Fruit fly (Drosophila melanogaster) whole organism, embryonic: ENCODE results near the gene CG8301.

ENCODE experiments used
- Abd-B ChIP-seq: fragments of 200-800 bp; sonication (Bioruptor generic); optimal IDR thresholded peaks from 2 replicates; lab custom pipeline; 2018; ENCODE audit warnings: missing biosample characterization, mild to moderate bottlenecking, missing genetic modification characterization, moderate library complexity
- Atf-2 ChIP-seq: fragments of 200-800 bp; sonication (Bioruptor generic); optimal IDR thresholded peaks from 2 replicates; lab custom pipeline; 2016; ENCODE audit warnings: missing biosample characterization, missing genetic modification characterization
- Awh ChIP-seq: fragments of 200-800 bp; sonication (Bioruptor generic); IDR thresholded peaks from 2 replicates; pipeline ENCODE4, ENCODE4 v1.3.6; 2022; ENCODE audit warnings: missing biosample characterization, missing genetic modification characterization
- CG10274 ChIP-seq: fragments of 200-800 bp; sonication (Bioruptor generic); optimal IDR thresholded peaks from 3 replicates; lab custom pipeline; 2017; ENCODE audit warnings: missing biosample characterization, mild to moderate bottlenecking, missing genetic modification characterization
- CG10366 ChIP-seq: fragments of 200-800 bp; sonication (Bioruptor generic); IDR thresholded peaks from 2 replicates; pipeline ENCODE4 v1.3.6; 2022; ENCODE audit warnings: missing biosample characterization, missing genetic modification characterization
- CG11504 ChIP-seq: fragments of 200-800 bp; sonication (Bioruptor generic); optimal IDR thresholded peaks from 3 replicates; lab custom pipeline; 2019; ENCODE audit warnings: missing biosample characterization, mild to moderate bottlenecking, missing genetic modification characterization, moderate library complexity
- CG12236 ChIP-seq: fragments of 200-800 bp; sonication (Bioruptor generic); optimal IDR thresholded peaks from 2 replicates; lab custom pipeline; 2016; ENCODE audit warnings: missing biosample characterization, missing genetic modification characterization
- CG15073 ChIP-seq: fragments of 200-800 bp; sonication (Bioruptor generic); optimal IDR thresholded peaks from 2 replicates; lab custom pipeline; 2016; ENCODE audit warnings: missing biosample characterization, missing genetic modification characterization
- CG1529 ChIP-seq: fragments of 200-800 bp; sonication (Bioruptor generic); optimal IDR thresholded peaks from 3 replicates; lab custom pipeline; 2018; ENCODE audit warnings: missing biosample characterization, missing genetic modification characterization
- CG17359 ChIP-seq: fragments of 200-800 bp; sonication (Bioruptor generic); optimal IDR thresholded peaks from 3 replicates; lab custom pipeline; 2018; ENCODE audit warnings: missing biosample characterization, mild to moderate bottlenecking, missing genetic modification characterization, moderate library complexity
- CG17802 ChIP-seq: fragments of 200-800 bp; sonication (Bioruptor generic); optimal IDR thresholded peaks from 2 replicates; lab custom pipeline; 2018; ENCODE audit warnings: missing biosample characterization, mild to moderate bottlenecking, missing genetic modification characterization, moderate library complexity
- CG18619 ChIP-seq: fragments of 200-800 bp; sonication (Bioruptor generic); optimal IDR thresholded peaks from 3 replicates; lab custom pipeline; 2017; ENCODE audit warnings: missing biosample characterization, mild to moderate bottlenecking, missing genetic modification characterization
- CG2129 ChIP-seq: fragments of 200-800 bp; sonication (Bioruptor generic); IDR thresholded peaks from 2 replicates; pipeline ENCODE4 v1.3.6; 2022; ENCODE audit warnings: missing biosample characterization, missing genetic modification characterization; ENCODE audit not compliant: partially characterized antibody
- CG2199 ChIP-seq: fragments of 200-800 bp; sonication (Bioruptor generic); IDR thresholded peaks from 3 replicates; pipeline ENCODE4 v1.3.6; 2022; ENCODE audit warnings: missing biosample characterization, missing genetic modification characterization
- CG2678 ChIP-seq: fragments of 200-800 bp; sonication (Bioruptor generic); optimal IDR thresholded peaks from 3 replicates; lab custom pipeline; 2019; ENCODE audit warnings: missing biosample characterization, mild to moderate bottlenecking, missing genetic modification characterization, moderate library complexity
- CG3995 ChIP-seq: fragments of 200-800 bp; sonication (Bioruptor generic); optimal IDR thresholded peaks from 3 replicates; lab custom pipeline; 2016; ENCODE audit warnings: missing biosample characterization, missing genetic modification characterization
- CG4328 ChIP-seq: fragments of 200-800 bp; sonication (Bioruptor generic); optimal IDR thresholded peaks from 3 replicates; lab custom pipeline; 2017; ENCODE audit warnings: missing biosample characterization, missing genetic modification reagents, missing genetic modification characterization
- CG4854 ChIP-seq: fragments of 200-800 bp; sonication (Bioruptor generic); optimal IDR thresholded peaks from 2 replicates; lab custom pipeline; 2016; ENCODE audit warnings: missing biosample characterization, missing genetic modification characterization, inconsistent platforms
- CG5180 ChIP-seq: fragments of 200-800 bp; sonication (Bioruptor generic); optimal IDR thresholded peaks from 3 replicates; lab custom pipeline; 2017; ENCODE audit warnings: missing biosample characterization, missing genetic modification characterization, mild to moderate bottlenecking, moderate library complexity, missing genetic modification reagents
- CG6689 ChIP-seq: fragments of 200-800 bp; sonication (Bioruptor generic); IDR thresholded peaks from 2 replicates; pipeline ENCODE4 v1.3.6; 2022; ENCODE audit warnings: missing biosample characterization, missing genetic modification characterization
- CG6813 ChIP-seq: fragments of 200-800 bp; sonication (Bioruptor generic); optimal IDR thresholded peaks from 2 replicates; lab custom pipeline; 2017; ENCODE audit warnings: missing biosample characterization, missing genetic modification characterization, mild to moderate bottlenecking, moderate library complexity, missing genetic modification reagents
- CG7987 ChIP-seq: fragments of 200-800 bp; sonication (Bioruptor generic); optimal IDR thresholded peaks from 2 replicates; lab custom pipeline; 2018; ENCODE audit warnings: missing biosample characterization, mild to moderate bottlenecking, missing genetic modification characterization, moderate library complexity
- Ets97D ChIP-seq: fragments of 200-800 bp; sonication (Bioruptor generic); optimal IDR thresholded peaks from 3 replicates; lab custom pipeline; 2016; ENCODE audit warnings: missing biosample characterization, missing genetic modification characterization
- Optix ChIP-seq: fragments of 200-800 bp; sonication (Bioruptor generic); IDR thresholded peaks from 3 replicates; pipeline ENCODE4 v1.3.6; 2022; ENCODE audit warnings: missing biosample characterization, missing genetic modification characterization
- Sox100B ChIP-seq: fragments of 200-800 bp; sonication (Bioruptor generic); optimal IDR thresholded peaks from 3 replicates; lab custom pipeline; 2018; ENCODE audit warnings: missing biosample characterization, mild to moderate bottlenecking, missing genetic modification characterization
- TFAM ChIP-seq: fragments of 200-800 bp; sonication (Bioruptor generic); optimal IDR thresholded peaks from 2 replicates; lab custom pipeline; 2017; ENCODE audit warnings: missing biosample characterization, missing genetic modification characterization, inconsistent platforms
- ash1 ChIP-seq: fragments of 200-800 bp; sonication (Bioruptor generic); optimal IDR thresholded peaks from 2 replicates; lab custom pipeline; 2018; ENCODE audit warnings: missing biosample characterization, mild to moderate bottlenecking, missing genetic modification characterization
- bigmax ChIP-seq: fragments of 200-800 bp; sonication (Bioruptor generic); optimal IDR thresholded peaks from 2 replicates; lab custom pipeline; 2018; ENCODE audit warnings: missing biosample characterization, mild to moderate bottlenecking, missing genetic modification characterization
- bowl ChIP-seq: fragments of 200-800 bp; sonication (Bioruptor generic); IDR thresholded peaks from 2 replicates; pipeline ENCODE4 v1.3.6; 2022; ENCODE audit warnings: missing biosample characterization, missing genetic modification characterization
- cas ChIP-seq: fragments of 200-800 bp; sonication (Bioruptor generic); IDR thresholded peaks from 2 replicates; pipeline ENCODE4 v1.3.6; 2022; ENCODE audit warnings: missing biosample characterization, missing genetic modification characterization
- dmrt99B ChIP-seq: fragments of 200-800 bp; sonication (Bioruptor generic); optimal IDR thresholded peaks from 2 replicates; lab custom pipeline; 2018; ENCODE audit warnings: missing biosample characterization, mild to moderate bottlenecking, missing genetic modification characterization, moderate library complexity
- gsb-n ChIP-seq: fragments of 200-800 bp; sonication (Bioruptor generic); optimal IDR thresholded peaks from 3 replicates; lab custom pipeline; 2018; ENCODE audit warnings: missing biosample characterization, mild to moderate bottlenecking, missing genetic modification characterization
- hkb ChIP-seq, 2 experiments: fragments of 200-800 bp in 1 of 2; fragments of >200 bp in 1 of 2; sonication (Bioruptor generic) in 1 of 2; IDR thresholded peaks in 1 of 2; optimal IDR thresholded peaks in 1 of 2; 2 replicates each; pipeline versions ENCODE4 v1.3.6 to Lab custom; 2017 to 2022; ENCODE audit warnings: missing biosample characterization in 1 of 2, missing genetic modification characterization in 1 of 2
- insv ChIP-seq, 2 experiments: fragments of 200-800 bp; sonication (Bioruptor generic); optimal IDR thresholded peaks; 3 replicates each; lab custom pipeline; 2016 to 2018; ENCODE audit warnings: missing biosample characterization in 2 of 2, missing genetic modification characterization in 2 of 2
- kah ChIP-seq: fragments of 200-800 bp; sonication (Bioruptor generic); optimal IDR thresholded peaks from 2 replicates; lab custom pipeline; 2018; ENCODE audit warnings: missing biosample characterization, mild to moderate bottlenecking, missing genetic modification characterization
- knrl ChIP-seq: fragments of 200-800 bp; sonication (Bioruptor generic); IDR thresholded peaks from 3 replicates; pipeline ENCODE4 v1.3.6; 2022; ENCODE audit warnings: missing biosample characterization, missing genetic modification characterization; ENCODE audit not compliant: partially characterized antibody
- lov ChIP-seq, 2 experiments: fragments of 200-800 bp in 1 of 2; fragments of >200 bp in 1 of 2; sonication (Bioruptor generic) in 1 of 2; IDR thresholded peaks in 1 of 2; optimal IDR thresholded peaks in 1 of 2; 2 replicates in 1 of 2; 3 replicates in 1 of 2; pipeline versions ENCODE4 v1.3.6 to Lab custom; 2017 to 2022; ENCODE audit warnings: missing biosample characterization in 1 of 2, missing genetic modification characterization in 1 of 2
- luna ChIP-seq: fragments of 200-800 bp; sonication (Bioruptor generic); optimal IDR thresholded peaks from 2 replicates; lab custom pipeline; 2016; ENCODE audit warnings: missing biosample characterization, missing genetic modification characterization
- oc ChIP-seq: fragments of 200-800 bp; sonication (Bioruptor generic); optimal IDR thresholded peaks from 2 replicates; lab custom pipeline; 2018; ENCODE audit warnings: missing biosample characterization, mild to moderate bottlenecking, missing genetic modification characterization, moderate library complexity
- p53 ChIP-seq: fragments of 200-800 bp; sonication (Bioruptor generic); optimal IDR thresholded peaks from 2 replicates; lab custom pipeline; 2016; ENCODE audit warnings: missing biosample characterization, missing genetic modification characterization
- row ChIP-seq: fragments of 200-800 bp; sonication (Bioruptor generic); IDR thresholded peaks from 3 replicates; pipeline ENCODE4 v1.3.6; 2022; ENCODE audit warnings: missing biosample characterization, missing genetic modification characterization
- salm ChIP-seq: fragments of 200-800 bp; sonication (Bioruptor generic); optimal IDR thresholded peaks from 2 replicates; lab custom pipeline; 2018; ENCODE audit warnings: missing biosample characterization, mild to moderate bottlenecking, missing genetic modification characterization
- ssp ChIP-seq: fragments of 200-800 bp; sonication (Bioruptor generic); IDR thresholded peaks from 2 replicates; pipeline ENCODE4 v1.3.6; 2022; ENCODE audit warnings: missing biosample characterization, missing genetic modification characterization
- tll ChIP-seq, 2 experiments: fragments of 200-800 bp in 1 of 2; fragments of >200 bp in 1 of 2; sonication (Bioruptor generic) in 1 of 2; optimal IDR thresholded peaks; 2 replicates each; lab custom pipeline; 2017 to 2019; ENCODE audit warnings: missing biosample characterization in 2 of 2, missing genetic modification characterization in 2 of 2, mild to moderate bottlenecking in 1 of 2, moderate library complexity in 1 of 2
- tna ChIP-seq: fragments of 200-800 bp; sonication (Bioruptor generic); IDR thresholded peaks from 2 replicates; pipeline ENCODE4 v1.3.6; 2022; ENCODE audit warnings: missing biosample characterization, missing genetic modification characterization; ENCODE audit not compliant: partially characterized antibody
- unpg ChIP-seq: fragments of 200-800 bp; sonication (Bioruptor generic); optimal IDR thresholded peaks from 3 replicates; lab custom pipeline; 2018; ENCODE audit warnings: missing biosample characterization, mild to moderate bottlenecking, missing genetic modification characterization, moderate library complexity

Gene CG8301

DNA sequence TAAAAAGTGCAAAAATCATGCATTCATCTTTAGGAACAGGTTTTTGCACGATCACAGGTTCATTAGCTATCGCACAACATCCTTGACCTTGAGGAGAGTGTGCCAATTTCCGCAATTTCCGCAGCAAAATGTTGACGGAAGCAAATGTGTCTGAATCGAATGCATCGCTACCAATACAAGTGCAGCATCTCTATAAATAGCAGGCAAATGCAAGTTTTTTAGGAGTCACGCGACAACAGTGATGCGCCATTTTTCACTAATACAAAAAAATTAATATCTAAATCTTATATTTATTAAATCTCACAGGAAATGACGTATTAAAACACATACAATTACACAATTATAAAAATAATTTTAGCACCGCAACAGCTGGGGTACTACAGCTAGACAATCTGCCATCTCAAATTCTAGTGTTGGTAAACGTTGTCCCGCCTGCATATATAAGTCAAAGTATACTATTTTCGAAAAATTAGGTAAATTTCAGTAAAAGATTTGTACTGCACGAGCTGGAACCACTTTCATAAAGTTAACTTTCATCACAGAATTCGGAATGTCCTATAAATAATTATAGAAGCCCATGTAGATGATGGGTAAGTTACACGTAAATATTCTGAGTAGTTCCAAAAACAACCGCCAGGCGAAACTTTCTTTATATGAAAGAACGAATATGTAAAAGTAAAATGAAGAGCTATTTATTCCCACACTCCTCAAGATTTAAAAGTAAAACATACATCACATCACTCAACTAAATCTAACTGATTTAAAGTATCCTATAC, 7.1 kb upstream of the CG8301 start, which contains the start of gene CG9399 (continued):
- TF ChIP-seq CG12236 (GFP tag; lab: Kevin White, UChicago) = peak; percentile 83
- peak; percentile 85 for TF ChIP-seq CG4328 (GFP tag; lab: Kevin White, UChicago)
- peak; percentile 97 for TF ChIP-seq oc (tag; lab: Kevin White, UChicago)
- peak; percentile 80 for TF ChIP-seq CG5180
- peak; percentile 88 for TF ChIP-seq kah (GFP tag; lab: Kevin White, UChicago)
- peak; percentile 96 for TF ChIP-seq CG2678 (tag; lab: Kevin White, UChicago)
- peak; percentile 84 for TF ChIP-seq ash1 (GFP tag; lab: Kevin White, UChicago)
- peak; percentile 96 for TF ChIP-seq CG11504 (tag; lab: Kevin White, UChicago)
- peak; percentile 93 for TF ChIP-seq ssp (GFP tag; lab: Robert Waterston, UW)
- no peak for TF ChIP-seq hkb (optimal IDR thresholded peaks at IDR 0.05; lab: Kevin White, UChicago)
- TF ChIP-seq hkb (GFP tag; IDR thresholded peaks at IDR 0.05; lab: Robert Waterston, UW) = peak; percentile 98
- peak; percentile 97 for TF ChIP-seq dmrt99B (tag; lab: Kevin White, UChicago)
- TF ChIP-seq CG10366 (GFP tag; lab: Robert Waterston, UW) = peak; percentile 99
- TF ChIP-seq tna (GFP tag; lab: Robert Waterston, UW) = no peak
- peak; percentile 91 for TF ChIP-seq Atf-2 (GFP tag; lab: Kevin White, UChicago)
- peak; percentile 84 for TF ChIP-seq CG17802 (tag; lab: Kevin White, UChicago)
- TF ChIP-seq CG10274 (GFP tag; lab: Kevin White, UChicago) = peak; percentile 82
- TF ChIP-seq CG3995 = peak; percentile 74
- TF ChIP-seq lov (optimal IDR thresholded peaks at IDR 0.05; lab: Kevin White, UChicago) = no peak
- peak; percentile 98 for TF ChIP-seq lov (GFP tag; IDR thresholded peaks at IDR 0.05; lab: Robert Waterston, UW)
- peak; percentile 92 for TF ChIP-seq CG7987
- TF ChIP-seq TFAM (GFP tag; lab: Kevin White, UChicago) = peak; percentile 79
- peak; percentile 96 for TF ChIP-seq CG2199
- TF ChIP-seq CG17359 = peak; percentile 98
- TF ChIP-seq luna (GFP tag; lab: Kevin White, UChicago) = peak; percentile 77
- TF ChIP-seq cas (GFP tag; lab: Robert Waterston, UW) = peak; percentile 95
- peak; percentile 94 for TF ChIP-seq salm (tag; lab: Kevin White, UChicago)
- peak; percentile 98 for TF ChIP-seq gsb-n (tag; lab: Kevin White, UChicago)
- peak; percentile 98 for TF ChIP-seq Awh (GFP tag; lab: Robert Waterston, UW)
- TF ChIP-seq Ets97D (GFP tag; lab: Kevin White, UChicago) = peak; percentile 94
- peak; percentile 98 for TF ChIP-seq row (GFP tag; lab: Robert Waterston, UW)
- peak; percentile 94 for TF ChIP-seq CG6813 (GFP tag; lab: Kevin White, UChicago)
- TF ChIP-seq tll (GFP tag; optimal IDR thresholded peaks at IDR 0.05; lab: Kevin White, UChicago) = peak; percentile 20 to 90
- peak; percentile 96 for TF ChIP-seq bowl (GFP tag; lab: Robert Waterston, UW)
- peak; percentile 96 for TF ChIP-seq CG1529 (GFP tag; lab: Kevin White, UChicago)
- peak; percentile 87 for TF ChIP-seq CG15073 (GFP tag; lab: Kevin White, UChicago)
- peak; percentile 95 for TF ChIP-seq CG18619 (GFP tag; lab: Kevin White, UChicago)
- peak; percentile 98 for TF ChIP-seq CG6689 (GFP tag; lab: Robert Waterston, UW)
- peak in 1 of 2 experiments; percentile 78 for TF ChIP-seq insv (GFP tag; optimal IDR thresholded peaks at IDR 0.05; lab: Kevin White, UChicago)
- TF ChIP-seq Abd-B (GFP tag; lab: Kevin White, UChicago) = peak; percentile 94
- TF ChIP-seq knrl (GFP tag; lab: Robert Waterston, UW) = peak; percentile 62
- TF ChIP-seq CG2129 (GFP tag; lab: Robert Waterston, UW) = peak; percentile 24; the same call in 1 of the 2 replicates
- TF ChIP-seq p53 = peak; percentile 38
- peak; percentile 71 for TF ChIP-seq bigmax
- peak; percentile 91 for TF ChIP-seq CG4854 (GFP tag; lab: Kevin White, UChicago)
- peak; percentile 98 for TF ChIP-seq Optix (GFP tag; lab: Robert Waterston, UW)
- TF ChIP-seq Sox100B (GFP tag; lab: Kevin White, UChicago) = peak; percentile 95
- peak; percentile 98 for TF ChIP-seq unpg
